Fruit fly (Drosophila melanogaster) whole organism, embryonic: ENCODE results near the gene CG1703.

Experiments used
- CG10209 ChIP-seq: fragments of 200-800 bp; sonication (Bioruptor generic); optimal IDR thresholded peaks from 3 replicates; lab custom pipeline; 2017; ENCODE audit warnings: missing biosample characterization, mild to moderate bottlenecking, missing genetic modification characterization, missing genetic modification reagents
- CG10267 ChIP-seq: fragments of 200-800 bp; sonication (Bioruptor generic); optimal IDR thresholded peaks from 2 replicates; lab custom pipeline; 2018; ENCODE audit warnings: missing biosample characterization, mild to moderate bottlenecking, missing genetic modification characterization, moderate library complexity
- CG11247 ChIP-seq: fragments of 200-800 bp; sonication (Bioruptor generic); IDR thresholded peaks from 2 replicates; pipeline ENCODE4 v1.3.6; 2022; ENCODE audit warnings: missing biosample characterization, missing genetic modification characterization
- CG16813 ChIP-seq: fragments of 200-800 bp; sonication (Bioruptor generic); IDR thresholded peaks from 3 replicates; pipeline ENCODE4 v1.3.6; 2022; ENCODE audit warnings: missing biosample characterization, missing genetic modification characterization; ENCODE audit not compliant: partially characterized antibody
- CG16815 ChIP-seq: fragments of 200-800 bp; sonication (Bioruptor generic); optimal IDR thresholded peaks from 3 replicates; lab custom pipeline; 2017; ENCODE audit warnings: missing biosample characterization, mild to moderate bottlenecking, missing genetic modification characterization
- CG17802 ChIP-seq: fragments of 200-800 bp; sonication (Bioruptor generic); optimal IDR thresholded peaks from 2 replicates; lab custom pipeline; 2018; ENCODE audit warnings: missing biosample characterization, mild to moderate bottlenecking, missing genetic modification characterization, moderate library complexity
- CG2678 ChIP-seq: fragments of 200-800 bp; sonication (Bioruptor generic); optimal IDR thresholded peaks from 3 replicates; lab custom pipeline; 2019; ENCODE audit warnings: missing biosample characterization, mild to moderate bottlenecking, missing genetic modification characterization, moderate library complexity
- CG30403 ChIP-seq: fragments of 200-800 bp; sonication (Bioruptor generic); optimal IDR thresholded peaks from 3 replicates; lab custom pipeline; 2016; ENCODE audit warnings: missing biosample characterization, missing genetic modification characterization
- CG33213 ChIP-seq: fragments of 200-800 bp; sonication (Bioruptor generic); optimal IDR thresholded peaks from 3 replicates; lab custom pipeline; 2016; ENCODE audit warnings: missing biosample characterization, missing genetic modification characterization
- CG3407 ChIP-seq: fragments of 200-800 bp; sonication (Bioruptor generic); optimal IDR thresholded peaks from 2 replicates; lab custom pipeline; 2018; ENCODE audit warnings: missing biosample characterization, mild to moderate bottlenecking, missing genetic modification characterization
- CG34376 ChIP-seq: fragments of 200-800 bp; sonication (Bioruptor generic); optimal IDR thresholded peaks from 2 replicates; lab custom pipeline; 2018; ENCODE audit warnings: missing biosample characterization, mild to moderate bottlenecking, missing genetic modification characterization
- CG4424 ChIP-seq: fragments of 200-800 bp; sonication (Bioruptor generic); optimal IDR thresholded peaks from 3 replicates; lab custom pipeline; 2016; ENCODE audit warnings: missing biosample characterization, missing genetic modification characterization
- CG5180 ChIP-seq: fragments of 200-800 bp; sonication (Bioruptor generic); optimal IDR thresholded peaks from 3 replicates; lab custom pipeline; 2017; ENCODE audit warnings: missing biosample characterization, missing genetic modification characterization, mild to moderate bottlenecking, moderate library complexity, missing genetic modification reagents
- CG5245 ChIP-seq: fragments of 200-800 bp; sonication (Bioruptor generic); optimal IDR thresholded peaks from 3 replicates; lab custom pipeline; 2016; ENCODE audit warnings: missing biosample characterization, missing genetic modification characterization
- CG5953 ChIP-seq: fragments of 200-800 bp; sonication (Bioruptor generic); IDR thresholded peaks from 2 replicates; pipeline ENCODE4 v1.3.6; 2022; ENCODE audit warnings: missing biosample characterization, missing genetic modification characterization
- CG8765 ChIP-seq: fragments of 200-800 bp; sonication (Bioruptor generic); IDR thresholded peaks from 2 replicates; pipeline ENCODE4 v1.3.6; 2022; ENCODE audit warnings: missing biosample characterization, missing genetic modification characterization
- CG8924 ChIP-seq: fragments of 200-800 bp; optimal IDR thresholded peaks from 3 replicates; lab custom pipeline; 2019; ENCODE audit warnings: missing biosample characterization, mild to moderate bottlenecking, missing genetic modification characterization, moderate library complexity
- CG9215 ChIP-seq: fragments of 200-800 bp; sonication (Bioruptor generic); IDR thresholded peaks from 2 replicates; pipeline ENCODE4 v1.3.6; 2022; ENCODE audit warnings: missing biosample characterization, missing genetic modification characterization
- Elba2 ChIP-seq: fragments of 200-800 bp; sonication (Bioruptor generic); optimal IDR thresholded peaks from 3 replicates; lab custom pipeline; 2016; ENCODE audit warnings: missing biosample characterization, missing genetic modification characterization
- GATAe ChIP-seq: fragments of 200-800 bp; sonication (Bioruptor generic); conservative IDR thresholded peaks from 2 replicates; pipeline ENCODE4 v1.3.6; 2022; ENCODE audit warnings: missing biosample characterization, missing genetic modification characterization
- Hmr ChIP-seq: fragments of 200-800 bp; sonication (Bioruptor generic); optimal IDR thresholded peaks from 3 replicates; lab custom pipeline; 2017; ENCODE audit warnings: mild to moderate bottlenecking, missing biosample characterization, missing genetic modification reagents, missing genetic modification characterization
- Hmx ChIP-seq: fragments of 200-800 bp; sonication (Bioruptor generic); optimal IDR thresholded peaks from 2 replicates; lab custom pipeline; 2016; ENCODE audit warnings: missing biosample characterization, missing genetic modification characterization
- Hsf ChIP-seq: fragments of 200-800 bp; sonication (Bioruptor generic); optimal IDR thresholded peaks from 3 replicates; lab custom pipeline; 2016; ENCODE audit warnings: missing biosample characterization, missing genetic modification characterization
- amos ChIP-seq: fragments of 200-800 bp; sonication (Bioruptor generic); IDR thresholded peaks from 2 replicates; pipeline ENCODE4 v1.3.6; 2022; ENCODE audit warnings: missing biosample characterization, missing genetic modification characterization; ENCODE audit not compliant: partially characterized antibody
- chinmo ChIP-seq: fragments of 200-800 bp; sonication (Bioruptor generic); IDR thresholded peaks from 4 replicates; pipeline ENCODE4 v1.3.6; 2022; ENCODE audit warnings: missing biosample characterization, missing genetic modification characterization; ENCODE audit not compliant: partially characterized antibody
- eve ChIP-seq, 2 experiments: fragments of >200 bp; optimal IDR thresholded peaks; 2 replicates each; lab custom pipeline; 2017; ENCODE audit warnings: missing biosample characterization in 2 of 2, missing genetic modification characterization in 2 of 2
- ewg ChIP-seq: fragments of 200-800 bp; sonication (Bioruptor generic); optimal IDR thresholded peaks from 3 replicates; lab custom pipeline; 2017; ENCODE audit warnings: mild to moderate bottlenecking, missing biosample characterization, missing genetic modification reagents, missing genetic modification characterization
- eyg ChIP-seq: fragments of 200-800 bp; sonication (Bioruptor generic); optimal IDR thresholded peaks from 3 replicates; lab custom pipeline; 2016; ENCODE audit warnings: missing biosample characterization, missing genetic modification characterization
- grn ChIP-seq: fragments of 200-800 bp; sonication (Bioruptor generic); optimal IDR thresholded peaks from 3 replicates; lab custom pipeline; 2017; ENCODE audit warnings: missing biosample characterization, missing genetic modification characterization
- gt ChIP-seq: fragments of 200-800 bp; sonication (Bioruptor generic); IDR thresholded peaks from 2 replicates; pipeline ENCODE4 v1.3.6; 2022; ENCODE audit warnings: missing biosample characterization, missing genetic modification characterization
- h ChIP-seq: fragments of >200 bp; optimal IDR thresholded peaks from 2 replicates; lab custom pipeline; 2017
- insv ChIP-seq, 2 experiments: fragments of 200-800 bp; sonication (Bioruptor generic); optimal IDR thresholded peaks; 3 replicates each; lab custom pipeline; 2016 to 2018; ENCODE audit warnings: missing biosample characterization in 2 of 2, missing genetic modification characterization in 2 of 2
- jigr1 ChIP-seq: fragments of 200-800 bp; sonication (Bioruptor generic); IDR thresholded peaks from 3 replicates; pipeline ENCODE4 v1.3.6; 2022; ENCODE audit warnings: missing biosample characterization, missing genetic modification characterization
- kni ChIP-seq: fragments of 200-800 bp; sonication (Bioruptor generic); optimal IDR thresholded peaks from 3 replicates; lab custom pipeline; 2017; ENCODE audit warnings: mild to moderate bottlenecking, missing biosample characterization, missing genetic modification reagents, missing genetic modification characterization
- lola ChIP-seq, 3 experiments: fragments of >200 bp in 2 of 3; fragments of 200-800 bp in 1 of 3; sonication (Bioruptor generic) in 1 of 3; optimal IDR thresholded peaks; 2 replicates each; lab custom pipeline; 2017 to 2019; ENCODE audit warnings: missing biosample characterization in 3 of 3, missing genetic modification characterization in 3 of 3, mild to moderate bottlenecking in 1 of 3, moderate library complexity in 1 of 3
- mld ChIP-seq: fragments of 200-800 bp; sonication (Bioruptor generic); IDR thresholded peaks from 3 replicates; pipeline ENCODE4 v1.3.6; 2022; ENCODE audit warnings: missing biosample characterization, missing genetic modification characterization; ENCODE audit not compliant: partially characterized antibody
- odd ChIP-seq: fragments of 200-800 bp; sonication (Bioruptor generic); optimal IDR thresholded peaks from 2 replicates; lab custom pipeline; 2017; ENCODE audit warnings: missing biosample characterization, mild to moderate bottlenecking, missing genetic modification characterization
- onecut ChIP-seq: fragments of 200-800 bp; sonication (Bioruptor generic); IDR thresholded peaks from 2 replicates; pipeline ENCODE4 v1.3.6; 2022; ENCODE audit warnings: missing biosample characterization, missing genetic modification characterization
- pb ChIP-seq: fragments of 200-800 bp; sonication (Bioruptor generic); optimal IDR thresholded peaks from 3 replicates; lab custom pipeline; 2016; ENCODE audit warnings: missing biosample characterization, missing genetic modification characterization
- pho ChIP-seq: fragments of 200-800 bp; sonication (Bioruptor generic); optimal IDR thresholded peaks from 2 replicates; lab custom pipeline; 2016; ENCODE audit warnings: missing biosample characterization, missing genetic modification characterization
- sd ChIP-seq: fragments of 200-800 bp; sonication (Bioruptor generic); optimal IDR thresholded peaks from 3 replicates; lab custom pipeline; 2018; ENCODE audit warnings: missing biosample characterization, mild to moderate bottlenecking, missing genetic modification characterization, moderate library complexity
- seq ChIP-seq: fragments of 200-800 bp; sonication (Bioruptor generic); IDR thresholded peaks from 2 replicates; pipeline ENCODE4 v1.3.6; 2022; ENCODE audit warnings: missing biosample characterization, missing genetic modification characterization
- sna ChIP-seq: fragments of 200-800 bp; sonication (Bioruptor generic); IDR thresholded peaks from 2 replicates; pipeline ENCODE4 v1.3.6; 2022; ENCODE audit warnings: missing biosample characterization, missing genetic modification characterization; ENCODE audit not compliant: partially characterized antibody
- sqz ChIP-seq: fragments of 200-800 bp; sonication (Bioruptor generic); optimal IDR thresholded peaks from 3 replicates; lab custom pipeline; 2018; ENCODE audit warnings: missing biosample characterization, mild to moderate bottlenecking, missing genetic modification characterization
- tx ChIP-seq: fragments of 200-800 bp; sonication (Bioruptor generic); optimal IDR thresholded peaks from 2 replicates; lab custom pipeline; 2016; ENCODE audit warnings: missing biosample characterization, missing genetic modification characterization
- unc-4 ChIP-seq: fragments of 200-800 bp; sonication (Bioruptor generic); IDR thresholded peaks from 2 replicates; pipeline ENCODE4 v1.3.6; 2022; ENCODE audit warnings: missing biosample characterization, missing genetic modification characterization; ENCODE audit not compliant: partially characterized antibody
- unpg ChIP-seq: fragments of 200-800 bp; sonication (Bioruptor generic); optimal IDR thresholded peaks from 3 replicates; lab custom pipeline; 2018; ENCODE audit warnings: missing biosample characterization, mild to moderate bottlenecking, missing genetic modification characterization, moderate library complexity
- vfl ChIP-seq: fragments of 200-800 bp; sonication (Bioruptor generic); optimal IDR thresholded peaks from 2 replicates; lab custom pipeline; 2016; ENCODE audit warnings: missing biosample characterization, missing genetic modification characterization
- z ChIP-seq: fragments of 200-800 bp; sonication (Bioruptor generic); IDR thresholded peaks from 3 replicates; pipeline ENCODE4 v1.3.6; 2022; ENCODE audit warnings: missing biosample characterization, missing genetic modification characterization

The CG1703 gene

dm6 chrX:11580200-11580840 is 31.4 kb upstream of the CG1703 start, which contains the start of gene nod (continued):
- TF ChIP-seq CG3407 (GFP tag; lab: Kevin White, UChicago) = peak; percentile 36
- peak; percentile 76 for TF ChIP-seq sd (tag; lab: Kevin White, UChicago)
- TF ChIP-seq CG30403 (GFP tag; lab: Kevin White, UChicago) = peak; percentile 72
- TF ChIP-seq GATAe (GFP tag; lab: Robert Waterston, UW) = no peak
- no peak for TF ChIP-seq CG8765
- TF ChIP-seq CG16815 (GFP tag; lab: Kevin White, UChicago) = no peak
- no peak for TF ChIP-seq Hmx (GFP tag; lab: Kevin White, UChicago)
- peak; percentile 23 for TF ChIP-seq CG4424 (GFP tag; lab: Kevin White, UChicago)
- TF ChIP-seq h = no peak
- peak in 1 of 3 experiments; percentile 40 for TF ChIP-seq lola (GFP tag; optimal IDR thresholded peaks at IDR 0.05; lab: Kevin White, UChicago)
- no peak for TF ChIP-seq sqz (GFP tag; lab: Kevin White, UChicago)
- no peak for TF ChIP-seq odd (GFP tag; lab: Kevin White, UChicago)
- peak; percentile 58 for TF ChIP-seq CG10267 (tag; lab: Kevin White, UChicago)
- no peak for TF ChIP-seq eve (GFP tag; optimal IDR thresholded peaks at IDR 0.05; lab: Kevin White, UChicago)
- TF ChIP-seq sna (GFP tag; lab: Robert Waterston, UW) = 0 out of 2 replicates have a peak, but pooled peaks have one; percentile 34
- no peak for TF ChIP-seq chinmo (GFP tag; lab: Robert Waterston, UW)
- TF ChIP-seq eyg (GFP tag; lab: Kevin White, UChicago) = no peak
- peak; percentile 63 for TF ChIP-seq CG16813
- TF ChIP-seq unc-4 (GFP tag; lab: Robert Waterston, UW) = peak; percentile 77
- TF ChIP-seq gt = no peak
- no peak for TF ChIP-seq CG5180
- no peak for TF ChIP-seq grn (GFP tag; lab: Kevin White, UChicago)
- TF ChIP-seq CG5245 (GFP tag; lab: Kevin White, UChicago) = no peak
- TF ChIP-seq insv (GFP tag; optimal IDR thresholded peaks at IDR 0.05; lab: Kevin White, UChicago) = peak in 1 of 2 experiments; percentile 22
- 0 out of 2 replicates have a peak, but pooled peaks have one; percentile 26 for TF ChIP-seq onecut (GFP tag; lab: Robert Waterston, UW)
- TF ChIP-seq amos = peak; percentile 66
- TF ChIP-seq CG8924 (tag; lab: Kevin White, UChicago) = no peak
- TF ChIP-seq CG5953 (GFP tag; lab: Robert Waterston, UW) = peak; percentile 32; the same call in 1 of the 2 replicates
- TF ChIP-seq pho (GFP tag; lab: Kevin White, UChicago) = peak; percentile 62
- TF ChIP-seq CG10209 (GFP tag; lab: Kevin White, UChicago) = peak; percentile 46
- TF ChIP-seq CG2678 (tag; lab: Kevin White, UChicago) = peak; percentile 61
- TF ChIP-seq ewg (GFP tag; lab: Kevin White, UChicago) = peak; percentile 30
- peak; percentile 55 for TF ChIP-seq pb (GFP tag; lab: Kevin White, UChicago)
- TF ChIP-seq z (GFP tag; lab: Robert Waterston, UW) = peak; percentile 45; the same call in 1 of the 3 replicates
- TF ChIP-seq mld = no peak
- peak; percentile 40; the same call in 1 of the 2 replicates for TF ChIP-seq CG9215 (GFP tag; lab: Robert Waterston, UW)
- peak; percentile 15; the same call in 1 of the 2 replicates for TF ChIP-seq seq (GFP tag; lab: Robert Waterston, UW)
- TF ChIP-seq CG11247 (GFP tag; lab: Robert Waterston, UW) = 0 out of 2 replicates have a peak, but pooled peaks have one; percentile 26
- TF ChIP-seq CG17802 (tag; lab: Kevin White, UChicago) = no peak
- TF ChIP-seq unpg (GFP tag; lab: Kevin White, UChicago) = peak; percentile 61
- TF ChIP-seq vfl (GFP tag; lab: Kevin White, UChicago) = peak; percentile 17
- TF ChIP-seq kni (GFP tag; lab: Kevin White, UChicago) = peak; percentile 35
- TF ChIP-seq tx (GFP tag; lab: Kevin White, UChicago) = peak; percentile 35
- TF ChIP-seq jigr1 (GFP tag; lab: Robert Waterston, UW) = no peak
- peak; percentile 68 for TF ChIP-seq Hsf
- no peak for TF ChIP-seq Elba2 (GFP tag; lab: Kevin White, UChicago)
- TF ChIP-seq CG34376 = peak; percentile 49
- peak; percentile 76 for TF ChIP-seq CG33213 (GFP tag; lab: Kevin White, UChicago)
- peak; percentile 86 for TF ChIP-seq Hmr (GFP tag; lab: Kevin White, UChicago)
